Worm (Caenorhabditis elegans): ENCODE results near the gene srh-268.
"Not testable (repeated sequence)": the region's sequence is repeated elsewhere in the genome, so short reads cannot be mapped to it uniquely, and the experiment has no call there.

Gene srh-268

ce11 chrV:7539015-7539414, at the start of gene srh-268:
Gene srh-268, plus strand, starts transcription at chrV:7539315.
- TF ChIP-seq W03F9.2 (tag; optimal IDR thresholded peaks at IDR 0.05), result no peak
- no peak for TF ChIP-seq him-1 (tag; optimal IDR thresholded peaks at IDR 0.05)
- no peak for TF ChIP-seq dao-5 (tag; optimal IDR thresholded peaks at IDR 0.05)

- TF ChIP-seq him-1 (tag; optimal IDR thresholded peaks at IDR 0.05), result no peak
- TF ChIP-seq W03F9.2 (tag; optimal IDR thresholded peaks at IDR 0.05), result no peak
- no peak for TF ChIP-seq dao-5 (tag; optimal IDR thresholded peaks at IDR 0.05)
These were observed 48.8 kb upstream of the srh-268 start, which contains the start of gene srbc-9 for ce11 chrV:7490340-7490739. Gene srbc-9, minus strand, starts transcription at chrV:7490440.

ce11 chrV:7492924-7493323, 46.2 kb upstream of the srh-268 start, which contains the start of gene srbc-10:
Gene srbc-10, minus strand, starts transcription at chrV:7493024.
- TF ChIP-seq him-1 (tag; optimal IDR thresholded peaks at IDR 0.05), result no peak
- TF ChIP-seq W03F9.2 (tag; optimal IDR thresholded peaks at IDR 0.05), result no peak
- TF ChIP-seq dao-5 (tag; optimal IDR thresholded peaks at IDR 0.05), result no peak

ce11 chrV:7495189-7495588, 43.9 kb upstream of the srh-268 start, which contains the start of gene srbc-11:
Gene srbc-11, minus strand, starts transcription at chrV:7495289.
- TF ChIP-seq W03F9.2 (tag; optimal IDR thresholded peaks at IDR 0.05), result no peak

DNA sequence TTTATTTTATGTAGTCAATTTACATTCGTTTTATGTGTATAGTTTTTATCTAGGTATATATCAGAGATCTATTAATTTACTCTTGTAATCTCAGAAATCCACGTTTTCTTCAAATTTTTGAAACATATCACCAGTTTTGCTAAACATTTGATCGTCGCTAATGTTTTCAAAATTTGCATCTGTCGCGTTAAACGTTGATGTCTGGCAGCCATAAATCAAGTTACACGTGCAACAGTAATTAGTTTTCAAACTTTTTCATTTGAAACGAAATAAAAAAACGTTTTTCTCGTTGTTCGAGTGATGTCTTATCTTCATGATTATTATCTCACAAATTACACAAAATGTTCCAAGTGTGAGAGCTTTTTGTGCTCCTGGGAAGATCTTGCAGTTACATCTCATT, 41.7 kb upstream of the srh-268 start, which contains the start of gene srh-79:
Gene srh-79, plus strand, starts transcription at position 301 of the 400 bp plus-strand sequence.
- no peak for TF ChIP-seq W03F9.2 (tag; optimal IDR thresholded peaks at IDR 0.05)
- TF ChIP-seq him-1 (tag; optimal IDR thresholded peaks at IDR 0.05), result no peak
- TF ChIP-seq dao-5 (tag; optimal IDR thresholded peaks at IDR 0.05), result no peak

DNA sequence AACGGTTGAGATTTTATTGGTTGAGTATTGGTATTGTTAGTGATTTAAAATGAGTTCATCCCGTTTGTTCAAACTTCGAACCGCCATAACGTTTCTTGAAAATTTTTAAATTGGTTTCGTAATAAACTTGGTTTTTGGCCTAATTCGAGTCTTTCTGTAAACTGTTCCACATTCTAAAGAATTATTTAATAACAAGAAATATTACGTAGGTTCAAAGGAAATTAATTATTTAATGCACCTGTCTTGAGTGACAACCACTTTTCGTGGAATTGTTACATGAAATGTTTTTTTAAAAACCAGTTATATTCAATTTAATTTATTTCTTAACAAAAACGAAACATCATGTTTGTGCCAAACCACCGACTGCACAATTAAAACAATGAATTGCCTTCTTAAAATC, 37.9 kb upstream of the srh-268 start:
- TF ChIP-seq W03F9.2 (tag; optimal IDR thresholded peaks at IDR 0.05), result no peak
- TF ChIP-seq him-1 (tag; optimal IDR thresholded peaks at IDR 0.05), result no peak
- TF ChIP-seq dao-5 (tag; optimal IDR thresholded peaks at IDR 0.05), result no peak

DNA sequence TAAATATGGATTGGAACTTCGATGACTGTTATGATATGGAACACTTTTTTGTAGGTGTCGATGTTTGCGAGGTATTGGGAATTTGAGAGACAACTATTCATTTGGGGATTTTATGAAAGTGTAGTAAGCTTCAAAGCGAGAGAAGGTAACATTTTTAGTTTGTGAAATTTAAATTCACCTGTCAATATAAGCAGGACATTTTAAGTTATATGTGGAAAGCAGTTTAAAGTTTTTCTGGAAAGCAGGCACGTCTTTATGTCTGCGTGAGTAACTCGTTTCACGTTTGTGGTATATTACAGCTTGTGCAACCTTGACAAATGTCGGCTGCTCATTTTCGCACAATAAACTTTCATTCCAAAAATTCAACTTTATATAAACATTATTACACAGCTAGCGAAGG, 34.8 kb upstream of the srh-268 start, which contains the start of gene srh-229:
Gene srh-229, minus strand, starts transcription at position 101 of the 400 bp plus-strand sequence.
- no peak for TF ChIP-seq dao-5 (tag; optimal IDR thresholded peaks at IDR 0.05)
- no peak for TF ChIP-seq him-1 (tag; optimal IDR thresholded peaks at IDR 0.05)
- TF ChIP-seq W03F9.2 (tag; optimal IDR thresholded peaks at IDR 0.05), result no peak

- no peak for TF ChIP-seq him-1 (tag; optimal IDR thresholded peaks at IDR 0.05)
- TF ChIP-seq dao-5 (tag; optimal IDR thresholded peaks at IDR 0.05), result no peak
- no peak for TF ChIP-seq W03F9.2 (tag; optimal IDR thresholded peaks at IDR 0.05)
These were observed 32.9 kb upstream of the srh-268 start for ce11 chrV:7506207-7506606.

DNA sequence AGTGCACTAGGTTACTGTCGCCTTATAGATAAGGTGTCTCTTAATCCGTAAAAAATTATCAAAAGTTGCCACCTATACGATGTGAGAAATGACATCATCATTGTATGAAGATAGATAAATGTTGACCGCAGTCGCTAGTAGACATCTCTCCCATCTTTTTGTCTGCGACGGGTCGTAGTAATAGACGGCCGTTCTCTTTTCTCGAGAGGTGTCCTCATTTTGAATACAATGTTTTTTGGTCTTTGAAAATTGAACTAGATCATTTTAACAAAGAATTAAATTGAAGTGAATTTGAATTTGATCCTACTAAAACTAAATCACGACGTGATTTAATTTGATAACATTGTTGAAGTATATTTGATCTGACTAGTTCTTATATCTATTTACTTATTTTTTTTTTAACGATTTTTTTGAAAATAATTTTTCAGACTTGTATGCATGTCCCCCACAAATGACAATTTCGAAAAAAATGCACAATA, 30.5 kb upstream of the srh-268 start, which contains the start of the genes str-31 and nhr-172:
Gene str-31, minus strand, starts transcription at position 101 of the 479 bp plus-strand sequence.
Gene nhr-172, plus strand, starts transcription at position 429 of the 479 bp plus-strand sequence.
- no peak for TF ChIP-seq W03F9.2 (tag; optimal IDR thresholded peaks at IDR 0.05)
- no peak for TF ChIP-seq him-1 (tag; optimal IDR thresholded peaks at IDR 0.05)
- no peak for TF ChIP-seq dao-5 (tag; optimal IDR thresholded peaks at IDR 0.05)

DNA sequence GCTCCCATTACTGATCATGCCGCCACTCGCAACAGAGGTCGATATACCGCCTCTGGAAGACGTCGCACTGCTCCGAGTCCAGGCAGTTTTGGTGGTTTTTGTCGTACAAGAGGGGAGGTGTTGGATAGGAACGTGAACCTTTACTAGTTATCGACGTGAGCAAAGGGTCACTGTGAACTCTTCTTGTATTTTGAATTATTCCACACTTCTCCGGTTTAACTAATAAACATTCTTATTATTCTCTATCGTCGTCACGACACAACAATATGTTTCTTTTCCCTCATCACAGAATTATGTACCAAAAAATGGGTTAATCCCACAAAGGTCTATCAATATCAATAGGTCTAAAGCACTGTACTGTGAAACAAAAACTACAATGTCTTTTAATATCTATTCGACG, 27.6 kb upstream of the srh-268 start, which contains the start of gene nhr-171:
Gene nhr-171, plus strand, starts transcription at position 301 of the 400 bp plus-strand sequence.
- TF ChIP-seq him-1, W03F9.2, dao-5 (tag; optimal IDR thresholded peaks at IDR 0.05): not testable (repeated sequence)

- TF ChIP-seq him-1 (tag; optimal IDR thresholded peaks at IDR 0.05) (no peak), W03F9.2 (tag; optimal IDR thresholded peaks at IDR 0.05) (no peak), dao-5 (tag; optimal IDR thresholded peaks at IDR 0.05) (no peak)
These were observed 24.2 kb upstream of the srh-268 start, which contains the start of gene srb-18 for ce11 chrV:7514939-7515338. Gene srb-18, plus strand, starts transcription at chrV:7515239.

DNA sequence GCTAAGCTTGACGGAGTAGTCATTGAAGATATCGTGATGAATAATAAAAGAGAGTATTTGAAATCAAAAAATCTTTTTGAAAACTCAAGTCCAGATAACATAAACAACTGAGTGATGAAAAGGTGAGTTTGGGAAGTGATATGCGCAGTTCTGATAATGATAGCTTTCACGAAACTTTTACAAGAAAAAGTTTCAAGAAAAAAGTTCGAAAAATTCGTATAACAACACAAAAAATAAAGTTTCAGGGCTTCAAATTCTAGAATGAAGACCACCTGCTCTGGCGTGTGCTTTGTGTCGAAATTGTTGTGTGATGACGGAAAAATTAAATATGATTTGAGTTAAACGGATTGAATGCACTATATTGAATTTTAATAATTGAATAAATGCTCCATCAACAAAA, 19.0 kb upstream of the srh-268 start, which contains the start of gene srb-19:
Gene srb-19, minus strand, starts transcription at position 101 of the 400 bp plus-strand sequence.
- no peak for TF ChIP-seq dao-5 (tag; optimal IDR thresholded peaks at IDR 0.05)

- TF ChIP-seq W03F9.2 (tag; optimal IDR thresholded peaks at IDR 0.05) (no peak), dao-5 (tag; optimal IDR thresholded peaks at IDR 0.05) (no peak), him-1 (tag; optimal IDR thresholded peaks at IDR 0.05) (no peak)
These were observed 17.8 kb upstream of the srh-268 start for ce11 chrV:7521304-7521703.

DNA sequence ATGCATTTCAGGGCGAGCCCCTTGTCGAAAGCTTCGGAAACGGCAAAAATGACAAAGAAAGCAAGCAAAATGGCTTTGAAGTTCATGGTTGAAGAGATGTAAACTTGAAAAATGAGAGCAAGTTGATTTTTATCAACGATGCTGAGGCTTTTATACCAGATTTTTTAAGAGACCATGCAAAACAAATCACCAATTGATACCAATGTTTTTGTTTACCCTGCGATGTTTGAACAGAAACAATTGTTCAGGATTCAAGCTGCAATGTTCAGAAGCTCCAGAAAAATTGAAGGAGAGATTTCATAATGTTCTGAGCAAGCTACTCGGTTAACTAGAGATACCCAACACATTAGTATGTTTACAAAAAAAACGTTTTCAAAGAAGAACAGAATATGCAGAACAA, 16.8 kb upstream of the srh-268 start, which contains the start of gene C54F6.15:
Gene C54F6.15, minus strand, starts transcription at position 101 of the 400 bp plus-strand sequence.
- TF ChIP-seq W03F9.2 (tag; optimal IDR thresholded peaks at IDR 0.05) (no peak), him-1 (tag; optimal IDR thresholded peaks at IDR 0.05) (no peak), dao-5 (tag; optimal IDR thresholded peaks at IDR 0.05) (no peak)

DNA sequence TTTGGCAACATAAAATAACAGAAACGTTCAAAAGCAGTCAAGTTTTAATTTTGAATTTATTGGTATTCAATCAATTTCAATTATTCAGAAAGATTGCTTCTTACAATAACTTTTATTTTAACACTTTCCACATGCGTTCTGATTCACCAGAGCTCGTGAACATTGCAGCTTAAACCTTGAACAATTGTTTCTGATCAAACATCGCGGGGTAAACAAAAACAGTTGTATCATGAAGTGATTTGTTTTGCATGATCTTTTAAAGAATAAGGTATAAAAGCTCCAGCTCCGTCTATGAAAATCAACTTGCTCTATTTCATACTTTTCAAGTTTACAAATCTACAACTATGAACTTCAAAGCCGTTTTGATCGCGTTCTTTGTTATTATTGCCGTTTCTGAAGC, 15.7 kb upstream of the srh-268 start, which contains the start of gene C54F6.6:
Gene C54F6.6, plus strand, starts transcription at position 301 of the 400 bp plus-strand sequence.
- TF ChIP-seq W03F9.2 (tag; optimal IDR thresholded peaks at IDR 0.05), result no peak
- no peak for TF ChIP-seq dao-5 (tag; optimal IDR thresholded peaks at IDR 0.05)
- no peak for TF ChIP-seq him-1 (tag; optimal IDR thresholded peaks at IDR 0.05)

Data from whole organism, L4/young adult.